Fruit fly (Drosophila melanogaster): ENCODE measurements around the gene Tnpo.
"Not testable (repeated sequence)": the region's sequence is repeated elsewhere in the genome, so short reads cannot be mapped to it uniquely, and the experiment has no call there.

- not testable (repeated sequence) for TF ChIP-seq usp (GFP tag; optimal IDR thresholded peaks at IDR 0.05); CG8478 (optimal IDR thresholded peaks at IDR 0.05)
Measured at dm6 chr3L:6150757-6151354, 42.4 kb upstream of the Tnpo start, which contains the start of the genes Cpr65Ax2 and Lcp65Aa.

All from whole organism.